Fruit fly (Drosophila melanogaster): Measurements from ENCODE around the gene Cpr62Ba.

Gene Cpr62Ba

DNA sequence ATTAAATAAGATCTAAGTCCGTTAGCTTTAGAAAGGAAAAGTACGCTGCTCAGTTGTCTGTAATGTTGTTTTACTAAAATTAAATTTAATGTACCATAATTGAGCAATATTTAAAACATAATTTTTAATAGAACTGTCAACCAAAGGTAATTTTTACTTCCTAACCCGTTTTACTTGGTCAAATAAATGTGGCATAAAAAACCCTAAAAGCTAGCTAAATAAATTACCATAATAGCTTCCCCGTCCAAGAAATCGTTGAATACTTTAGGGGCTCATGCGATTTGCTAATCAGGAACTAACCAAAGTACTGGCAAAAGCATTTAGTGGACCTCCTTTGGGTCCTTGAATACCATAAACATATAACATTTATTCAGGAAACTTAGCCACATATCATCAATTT, 18.9 kb upstream of the Cpr62Ba start:
- TF ChIP-seq CG8478 (optimal IDR thresholded peaks at IDR 0.05) (no peak), CTCF (optimal IDR thresholded peaks at IDR 0.05) (no peak)

DNA sequence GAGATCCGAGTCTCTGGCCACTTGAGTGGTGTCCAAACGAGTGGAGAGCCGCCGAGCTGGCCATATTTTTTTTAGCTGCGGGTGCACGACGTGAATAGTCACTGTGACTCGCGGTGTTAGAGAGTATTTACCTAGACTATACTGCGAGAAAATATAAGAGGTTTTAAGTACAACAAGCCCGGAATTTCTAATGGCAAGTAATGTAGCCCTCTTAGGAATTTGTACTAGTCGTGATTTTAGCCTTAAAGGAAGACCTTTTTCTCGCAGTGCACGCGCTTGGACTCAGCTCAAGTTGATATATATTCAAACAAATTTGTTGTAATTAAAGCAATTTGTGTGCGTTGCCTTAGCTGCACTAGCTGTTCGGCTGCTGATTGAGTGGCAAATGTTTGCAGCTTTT, 13.0 kb upstream of the Cpr62Ba start:
- no peak for TF ChIP-seq CG8478 (optimal IDR thresholded peaks at IDR 0.05)
- no peak for TF ChIP-seq CTCF (optimal IDR thresholded peaks at IDR 0.05)

dm6 chr3L:1841984-1842383, 10.4 kb upstream of the Cpr62Ba start, which contains the start of gene Cpr62Bc:
Cpr62Bc (minus strand) TSS chr3L:1842084.
- no peak for TF ChIP-seq CG8478 (optimal IDR thresholded peaks at IDR 0.05)
- TF ChIP-seq CTCF (optimal IDR thresholded peaks at IDR 0.05), result no peak

- TF ChIP-seq CTCF (optimal IDR thresholded peaks at IDR 0.05) (no peak), CG8478 (optimal IDR thresholded peaks at IDR 0.05) (no peak)
Measured at dm6 chr3L:1835064-1835463, 3.5 kb upstream of the Cpr62Ba start, which contains the start of gene Cpr62Bb. Cpr62Bb (minus strand) TSS chr3L:1835164.

- TF ChIP-seq CG8478 (optimal IDR thresholded peaks at IDR 0.05) (no peak), CTCF (optimal IDR thresholded peaks at IDR 0.05) (no peak)
Measured at dm6 chr3L:1829539-1829938, 2.0 kb downstream of the Cpr62Ba start.

DNA sequence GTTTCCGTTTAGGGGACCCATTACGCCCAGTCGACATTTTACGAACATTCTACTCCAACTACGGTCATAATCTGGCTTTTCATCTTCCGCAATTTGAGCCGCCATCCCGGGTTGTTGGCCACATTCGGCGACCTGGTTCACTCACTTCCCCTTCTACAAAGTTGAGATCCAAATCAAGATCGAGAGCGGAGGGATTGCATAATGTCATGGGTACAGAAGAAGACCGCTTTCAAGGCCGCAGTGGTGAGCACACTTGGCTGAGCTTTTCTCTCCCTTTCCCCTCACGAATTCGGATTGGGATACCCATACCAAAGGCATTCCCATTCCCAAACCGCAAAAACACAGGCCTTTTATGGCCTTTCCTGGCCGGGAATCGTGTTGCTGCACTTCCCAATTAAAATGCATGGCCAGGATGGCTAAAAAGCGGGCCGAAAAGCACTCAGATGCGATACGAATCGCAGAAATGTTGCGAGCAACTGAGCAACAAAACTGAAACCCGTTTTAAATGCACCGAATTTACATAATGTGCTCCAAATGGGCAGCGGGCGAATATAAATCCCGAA, 3.7 kb downstream of the Cpr62Ba start:
- TF ChIP-seq CTCF (optimal IDR thresholded peaks at IDR 0.05) (no peak), CG8478 (optimal IDR thresholded peaks at IDR 0.05) (no peak)

DNA sequence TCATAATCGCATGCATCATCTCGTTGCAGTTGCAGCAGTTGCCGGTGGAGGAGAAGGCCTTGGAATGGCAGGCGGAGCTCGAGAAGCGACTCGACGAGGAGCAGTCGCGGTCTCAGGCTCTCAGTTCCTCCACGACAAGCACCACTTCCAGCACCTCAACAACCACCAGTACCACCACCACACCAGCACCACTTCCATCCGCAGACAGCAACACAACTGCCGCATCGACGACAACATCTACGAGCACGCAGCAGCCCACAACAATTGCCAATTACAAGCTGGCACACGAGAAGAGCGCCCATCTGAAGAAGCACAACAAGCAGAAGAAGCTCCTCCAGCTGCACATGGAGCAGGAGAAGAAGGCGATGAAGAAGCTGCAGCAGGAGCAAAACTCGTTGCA, 9.2 kb downstream of the Cpr62Ba start:
- TF ChIP-seq CTCF (optimal IDR thresholded peaks at IDR 0.05) (no peak), CG8478 (optimal IDR thresholded peaks at IDR 0.05) (no peak)

DNA sequence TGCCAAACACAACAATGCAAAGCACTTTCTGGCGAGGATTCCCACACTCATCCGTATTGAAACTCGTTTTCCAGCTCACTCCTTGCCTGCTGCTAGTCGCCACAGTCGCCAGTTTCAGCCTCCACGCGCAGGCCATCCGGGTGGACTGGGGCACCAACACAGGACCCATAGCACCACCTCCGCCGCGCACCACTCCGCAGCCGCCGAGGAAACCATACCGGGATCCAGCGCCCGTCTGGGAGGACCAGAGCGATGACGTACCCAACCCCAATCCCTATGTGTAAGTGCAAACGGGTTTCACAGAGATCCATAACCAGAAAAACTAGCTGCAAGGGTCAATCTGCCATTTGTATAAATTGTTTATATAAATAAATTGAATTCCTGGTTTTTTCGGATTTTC, 10.4 kb downstream of the Cpr62Ba start:
- no peak for TF ChIP-seq CTCF (optimal IDR thresholded peaks at IDR 0.05)

DNA sequence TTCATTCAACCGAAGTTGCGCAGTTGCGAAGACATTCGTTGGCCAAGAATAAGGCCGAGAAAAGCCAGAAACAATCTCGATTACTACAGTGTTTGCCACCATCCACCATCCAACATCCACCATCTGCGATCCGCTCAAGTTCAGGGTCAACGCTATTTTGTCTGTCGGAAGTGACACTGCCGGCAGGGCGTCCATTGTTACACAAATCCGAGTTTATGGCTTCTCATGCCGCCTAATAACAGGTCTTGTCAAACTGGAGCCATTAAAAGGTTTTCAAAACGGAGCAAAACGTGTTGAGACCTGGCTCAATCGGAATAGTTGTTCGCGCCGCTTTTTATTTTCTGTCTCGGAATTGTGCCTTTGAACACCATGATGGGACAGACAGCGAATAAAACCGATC, 12.7 kb downstream of the Cpr62Ba start:
- TF ChIP-seq CTCF (optimal IDR thresholded peaks at IDR 0.05) (no peak), CG8478 (optimal IDR thresholded peaks at IDR 0.05) (no peak)

dm6 chr3L:1817405-1817804, 14.2 kb downstream of the Cpr62Ba start:
- TF ChIP-seq CG8478 (optimal IDR thresholded peaks at IDR 0.05) (no peak), CTCF (optimal IDR thresholded peaks at IDR 0.05) (no peak)

DNA sequence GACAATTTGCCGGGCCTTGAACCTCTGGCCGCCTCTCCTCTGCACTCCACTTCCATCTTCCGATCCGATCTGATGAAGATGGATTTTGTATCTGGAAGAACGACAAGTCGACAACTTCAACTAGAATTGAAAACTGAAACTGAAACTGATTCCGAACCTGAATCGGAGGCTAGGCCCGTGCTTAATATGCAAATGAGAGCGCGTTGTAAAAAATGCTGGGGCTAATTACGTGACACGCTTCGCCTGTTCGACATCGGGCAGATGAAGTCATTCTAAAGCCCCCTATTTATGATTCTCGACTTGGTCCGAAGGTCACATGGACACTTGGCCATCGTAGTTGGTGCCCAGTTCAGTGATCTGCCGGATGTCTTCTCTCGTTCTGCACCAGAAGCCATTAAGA, 15.0 kb downstream of the Cpr62Ba start:
- TF ChIP-seq CG8478 (optimal IDR thresholded peaks at IDR 0.05) (no peak), CTCF (optimal IDR thresholded peaks at IDR 0.05) (no peak)

DNA sequence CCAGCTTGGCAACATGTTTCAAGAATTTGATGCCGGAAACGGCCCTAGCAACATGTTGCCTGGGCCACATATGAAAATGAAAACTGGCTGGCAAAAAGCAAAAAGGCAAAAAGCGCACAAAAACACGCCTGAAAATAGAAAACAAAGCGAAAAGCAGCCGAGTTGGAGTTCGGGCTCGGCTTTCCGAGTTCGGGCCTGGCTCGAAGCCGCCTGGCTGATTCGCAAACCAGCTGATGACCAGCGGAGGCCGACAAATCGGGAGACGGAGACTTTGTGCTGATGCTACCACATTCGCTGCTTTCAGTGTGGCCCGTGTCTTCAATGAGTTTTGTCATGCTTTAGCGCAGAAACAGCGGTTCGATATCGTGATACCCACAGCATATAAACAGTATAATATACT, 21.3 kb downstream of the Cpr62Ba start, which contains the start of gene GV1:
Gene GV1 (plus strand): TSS at position 301 of the 400 bp plus-strand sequence.
- no peak for TF ChIP-seq CTCF (optimal IDR thresholded peaks at IDR 0.05)
- TF ChIP-seq CG8478 (optimal IDR thresholded peaks at IDR 0.05), result no peak

dm6 chr3L:1808631-1809030, 23.0 kb downstream of the Cpr62Ba start:
- no peak for TF ChIP-seq CG8478 (optimal IDR thresholded peaks at IDR 0.05)
- TF ChIP-seq CTCF (optimal IDR thresholded peaks at IDR 0.05), result no peak

dm6 chr3L:1802802-1803201, 28.8 kb downstream of the Cpr62Ba start, which contains the start of the genes JTBR and CG42676:
JTBR (minus strand) TSS chr3L:1802856.
CG42676 (plus strand) TSS chr3L:1803107.
- TF ChIP-seq CTCF (optimal IDR thresholded peaks at IDR 0.05) (no peak), CG8478 (optimal IDR thresholded peaks at IDR 0.05) (no peak)

DNA sequence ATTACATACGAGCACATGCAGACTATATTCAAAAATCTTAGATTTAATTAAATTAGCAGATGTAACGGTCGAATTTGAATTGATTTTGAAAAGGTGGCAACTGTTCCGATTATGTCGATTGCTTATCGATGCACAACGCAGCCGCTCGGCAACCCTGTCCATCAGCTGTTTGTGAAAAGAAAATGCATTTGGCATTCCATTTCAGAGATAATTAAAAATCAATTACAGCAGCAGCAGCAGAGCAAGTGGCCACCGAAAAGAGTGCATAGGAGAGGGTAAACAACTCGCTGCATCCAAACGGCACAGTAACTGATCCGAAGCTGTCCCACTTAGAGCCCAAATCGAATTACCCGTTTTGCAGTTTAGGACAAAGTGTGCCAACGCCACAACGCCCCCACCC, 32.9 kb downstream of the Cpr62Ba start, which contains the start of gene Patj:
Gene Patj (plus strand): TSS at position 155 of the 400 bp plus-strand sequence.
- TF ChIP-seq CTCF (optimal IDR thresholded peaks at IDR 0.05) (peak in 1 of 2 experiments; percentile 33), CG8478 (optimal IDR thresholded peaks at IDR 0.05) (no peak)

DNA sequence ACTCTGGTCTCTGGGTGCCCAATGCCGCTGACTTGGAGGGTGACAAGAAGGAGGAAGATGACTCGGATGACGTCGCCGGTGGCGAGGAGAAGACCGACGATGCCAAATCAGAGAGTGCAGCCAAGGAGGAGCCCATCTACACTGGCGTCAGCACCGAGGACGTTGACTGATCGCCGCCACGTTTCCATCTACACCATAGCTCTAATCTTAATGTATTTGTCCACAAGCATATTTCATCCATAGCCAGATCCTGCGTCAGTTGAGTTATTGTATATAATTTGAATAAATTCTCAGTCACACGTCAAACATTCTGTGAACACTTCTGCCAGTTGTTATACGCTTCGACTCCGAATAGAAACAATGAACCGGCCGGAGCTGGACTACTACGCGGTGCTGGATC, 34.6 kb downstream of the Cpr62Ba start, which contains the start of gene CG12020:
Gene CG12020 (plus strand): TSS at position 301 of the 400 bp plus-strand sequence.
- TF ChIP-seq CTCF (optimal IDR thresholded peaks at IDR 0.05), result no peak
- TF ChIP-seq CG8478 (optimal IDR thresholded peaks at IDR 0.05), result no peak
